Worm (Caenorhabditis elegans): ENCODE results near the gene cyp-35A2.

DNA sequence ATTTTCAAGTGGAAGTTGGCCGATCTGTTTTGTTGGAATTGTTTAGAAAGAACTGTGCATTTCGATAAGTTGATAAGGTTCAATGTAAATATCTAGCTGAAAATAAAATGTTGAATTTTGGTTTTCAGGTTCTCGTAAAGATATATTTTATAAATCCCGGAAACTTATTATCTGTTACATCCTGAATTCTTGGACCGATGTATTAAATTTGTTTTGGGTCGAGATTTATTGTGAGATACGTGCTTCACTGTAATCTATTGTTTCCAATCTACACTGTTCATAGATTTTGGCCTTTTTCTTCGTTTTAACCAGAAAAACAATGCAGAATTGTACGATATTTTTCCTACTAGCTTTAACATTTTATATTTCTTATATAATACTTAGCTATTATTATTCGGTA lies 6.8 kb downstream of the cyp-35A2 start, which contains the start of gene C03G6.6:
- TF ChIP-seq lin-35 (GFP tag; optimal IDR thresholded peaks at IDR 0.05): no peak
- no peak for TF ChIP-seq jun-1 (tag; optimal IDR thresholded peaks at IDR 0.05)
- TF ChIP-seq unc-86 (tag; optimal IDR thresholded peaks at IDR 0.05): no peak
- no peak for TF ChIP-seq mdl-1 (tag; optimal IDR thresholded peaks at IDR 0.05)
- TF ChIP-seq unc-130 (tag; optimal IDR thresholded peaks at IDR 0.05): no peak
- no peak for TF ChIP-seq unc-62 (GFP tag; optimal IDR thresholded peaks at IDR 0.05)
- TF ChIP-seq C04F5.9 (tag; optimal IDR thresholded peaks at IDR 0.05): no peak
- TF ChIP-seq nhr-20 (tag; optimal IDR thresholded peaks at IDR 0.05): no peak
- no peak for TF ChIP-seq ama-1 (optimal IDR thresholded peaks at IDR 0.05)

All from whole organism, L1 larva.